Worm (Caenorhabditis elegans) whole organism, mixed stage, embryonic: ENCODE data around the gene tsen-2.

Experiments used
- blmp-1 ChIP-seq: fragments of 150-350 bp; optimal IDR thresholded peaks from 2 replicates; lab custom pipeline; 2014; ENCODE audit warnings: missing biosample characterization, missing genetic modification characterization
- drap-1 ChIP-seq: fragments of 200-800 bp; sonication (Bioruptor generic); optimal IDR thresholded peaks from 3 replicates; lab custom pipeline; 2018; ENCODE audit warnings: mild to moderate bottlenecking, missing genetic modification characterization, missing compliant biosample characterization
- mls-2 ChIP-seq: sonication (generic microtip); optimal IDR thresholded peaks from 2 replicates; lab custom pipeline; 2016; ENCODE audit warnings: mild to moderate bottlenecking, missing genetic modification characterization, moderate library complexity, missing compliant biosample characterization
- nhr-12 ChIP-seq: fragments of 150-350 bp; optimal IDR thresholded peaks from 2 replicates; lab custom pipeline; 2014; ENCODE audit warnings: missing biosample characterization, missing genetic modification characterization
- nhr-76 ChIP-seq: sonication (generic microtip); optimal IDR thresholded peaks from 2 replicates; lab custom pipeline; 2017; ENCODE audit warnings: missing biosample characterization, missing genetic modification characterization
- pha-4 ChIP-seq: fragments of 150-350 bp; optimal IDR thresholded peaks from 2 replicates; lab custom pipeline; 2018; ENCODE audit warnings: missing biosample characterization, missing genetic modification reagents, missing genetic modification characterization
- unc-39 ChIP-seq: fragments of 150-350 bp; optimal IDR thresholded peaks from 2 replicates; lab custom pipeline; 2014; ENCODE audit warnings: missing biosample characterization, missing genetic modification characterization
- unc-62 ChIP-seq: fragments of 150-350 bp; optimal IDR thresholded peaks from 2 replicates; lab custom pipeline; 2014; ENCODE audit warnings: missing biosample characterization, missing genetic modification reagents, missing genetic modification characterization

ce11 chrIII:11935948-11936280 is 37.8 kb upstream of the tsen-2 start:
- TF ChIP-seq nhr-12 (no peak), pha-4 (tag; lab: Kevin White, UChicago) (no peak), nhr-76 (tag; lab: Kevin White, UChicago) (no peak), unc-62 (GFP tag; lab: Kevin White, UChicago) (no peak), drap-1 (GFP tag; lab: Kevin White, UChicago) (peak; percentile 22), blmp-1 (tag; lab: Kevin White, UChicago) (no peak), unc-39 (no peak), mls-2 (tag; lab: Kevin White, UChicago) (no peak)
